Fruit fly (Drosophila melanogaster) whole organism, wandering third instar larva: ENCODE results near the gene CG13654.

Source experiments
- Abd-B ChIP-seq: fragments of >200 bp; optimal IDR thresholded peaks from 2 replicates; lab custom pipeline; 2017; ENCODE audit warnings: missing biosample characterization, missing genetic modification characterization
- CG32264 ChIP-seq: fragments of 200-800 bp; sonication (Bioruptor generic); optimal IDR thresholded peaks from 2 replicates; lab custom pipeline; 2016; ENCODE audit warnings: missing biosample characterization, missing genetic modification characterization
- CG9705 ChIP-seq: fragments of 200-800 bp; sonication (Bioruptor generic); optimal IDR thresholded peaks from 2 replicates; lab custom pipeline; 2018; ENCODE audit warnings: missing biosample characterization, mild to moderate bottlenecking, missing genetic modification characterization
- Dfd ChIP-seq: fragments of >200 bp; optimal IDR thresholded peaks from 2 replicates; lab custom pipeline; 2017; ENCODE audit warnings: missing biosample characterization, missing genetic modification characterization
- GATAd ChIP-seq: sonication (Bioruptor generic); optimal IDR thresholded peaks from 2 replicates; lab custom pipeline; 2016; ENCODE audit warnings: missing biosample characterization, missing genetic modification characterization
- HLH106 ChIP-seq: fragments of 200-800 bp; optimal IDR thresholded peaks from 3 replicates; lab custom pipeline; 2019; ENCODE audit warnings: missing biosample characterization, mild to moderate bottlenecking, missing genetic modification characterization, moderate library complexity
- Hnf4 ChIP-seq: fragments of 200-800 bp; sonication (Bioruptor generic); optimal IDR thresholded peaks from 2 replicates; lab custom pipeline; 2016; ENCODE audit warnings: missing biosample characterization, mild to moderate bottlenecking, missing genetic modification characterization
- Hr78 ChIP-seq: fragments of >200 bp; optimal IDR thresholded peaks from 2 replicates; lab custom pipeline; 2017; ENCODE audit warnings: missing biosample characterization, missing genetic modification characterization
- Hr83 ChIP-seq: fragments of 200-300 bp; sonication (Bioruptor generic); optimal IDR thresholded peaks from 2 replicates; lab custom pipeline; 2016; ENCODE audit warnings: missing biosample characterization, mild to moderate bottlenecking, missing genetic modification characterization, moderate library complexity; ENCODE audit not compliant: poor library complexity, severe bottlenecking
- Jra ChIP-seq: sonication (Bioruptor generic); optimal IDR thresholded peaks from 2 replicates; lab custom pipeline; 2016; ENCODE audit warnings: missing biosample characterization, missing genetic modification characterization
- Mio ChIP-seq: sonication (Bioruptor generic); optimal IDR thresholded peaks from 2 replicates; lab custom pipeline; 2016; ENCODE audit warnings: missing biosample characterization, missing genetic modification characterization
- Myc ChIP-seq: fragments of >200 bp; optimal IDR thresholded peaks from 2 replicates; lab custom pipeline; 2017
- N ChIP-seq: fragments of >200 bp; optimal IDR thresholded peaks from 2 replicates; lab custom pipeline; 2018; ENCODE audit warnings: missing biosample characterization, missing external identifiers, missing genetic modification characterization
- OdsH ChIP-seq: fragments of 200-800 bp; sonication (Bioruptor generic); optimal IDR thresholded peaks from 2 replicates; lab custom pipeline; 2016; ENCODE audit warnings: missing biosample characterization, mild to moderate bottlenecking, missing genetic modification characterization
- Rel ChIP-seq, 2 experiments: fragments of 200-800 bp; sonication (Bioruptor generic) in 1 of 2; optimal IDR thresholded peaks; 2 replicates in 1 of 2; 3 replicates in 1 of 2; lab custom pipeline; 2016 to 2019; ENCODE audit warnings: mild to moderate bottlenecking in 2 of 2, missing biosample characterization in 2 of 2, missing genetic modification characterization in 2 of 2, moderate library complexity in 1 of 2
- Sp1 ChIP-seq: fragments of 200-800 bp; sonication (Bioruptor generic); optimal IDR thresholded peaks from 3 replicates; lab custom pipeline; 2019; ENCODE audit warnings: missing biosample characterization, mild to moderate bottlenecking, missing genetic modification characterization, moderate library complexity
- Vsx2 ChIP-seq: fragments of 200-300, 225-300 bp; sonication (Bioruptor generic); optimal IDR thresholded peaks from 2 replicates; lab custom pipeline; 2018; ENCODE audit warnings: missing biosample characterization, missing genetic modification characterization; ENCODE audit not compliant: partially characterized antibody
- br ChIP-seq: fragments of 200-800 bp; sonication (Bioruptor generic); optimal IDR thresholded peaks from 2 replicates; lab custom pipeline; 2016; ENCODE audit warnings: missing biosample characterization, missing genetic modification characterization
- brk ChIP-seq: fragments of 200-800 bp; sonication (Bioruptor generic); optimal IDR thresholded peaks from 2 replicates; lab custom pipeline; 2016; ENCODE audit warnings: missing biosample characterization, mild to moderate bottlenecking, missing genetic modification characterization
- dl ChIP-seq, 2 experiments: fragments of 175-275, 200-275 bp in 1 of 2; fragments of 200-275 bp in 1 of 2; sonication (Bioruptor generic); optimal IDR thresholded peaks; lab custom pipeline; 2018; ENCODE audit warnings: mild to moderate bottlenecking in 2 of 2, missing biosample characterization in 2 of 2, missing genetic modification characterization in 2 of 2, moderate library complexity in 2 of 2; ENCODE audit not compliant: partially characterized antibody in 2 of 2, insufficient read depth in 1 of 2
- dmrt93B ChIP-seq: fragments of 200-800 bp; sonication (Bioruptor generic); optimal IDR thresholded peaks from 2 replicates; lab custom pipeline; 2018; ENCODE audit warnings: missing biosample characterization, mild to moderate bottlenecking, missing genetic modification characterization
- dsf ChIP-seq: sonication (Bioruptor generic); optimal IDR thresholded peaks from 2 replicates; lab custom pipeline; 2016; ENCODE audit warnings: missing biosample characterization, missing genetic modification characterization, borderline replicate concordance
- ey ChIP-seq: fragments of 200-800 bp; sonication (Bioruptor generic); optimal IDR thresholded peaks from 2 replicates; lab custom pipeline; 2016; ENCODE audit warnings: missing biosample characterization, missing genetic modification characterization
- foxo ChIP-seq, 2 experiments: fragments of 200-800 bp; sonication (Bioruptor generic); optimal IDR thresholded peaks; 2 replicates in 1 of 2; 3 replicates in 1 of 2; lab custom pipeline; 2016 to 2017; ENCODE audit warnings: missing biosample characterization in 2 of 2, missing genetic modification characterization in 2 of 2
- fru ChIP-seq: fragments of 200-800 bp; sonication (Bioruptor generic); optimal IDR thresholded peaks from 3 replicates; lab custom pipeline; 2016; ENCODE audit warnings: missing biosample characterization, mild to moderate bottlenecking, missing genetic modification characterization
- h ChIP-seq: fragments of 200-800 bp; sonication (Bioruptor generic); optimal IDR thresholded peaks from 3 replicates; lab custom pipeline; 2016; ENCODE audit warnings: missing biosample characterization, mild to moderate bottlenecking, missing genetic modification characterization
- jim ChIP-seq: fragments of 175-275, 200-325 bp; sonication (Bioruptor generic); optimal IDR thresholded peaks from 2 replicates; lab custom pipeline; 2016; ENCODE audit warnings: missing biosample characterization, mild to moderate bottlenecking, missing genetic modification characterization
- lola ChIP-seq: fragments of >200 bp; optimal IDR thresholded peaks from 2 replicates; lab custom pipeline; 2017; ENCODE audit warnings: missing biosample characterization, missing genetic modification characterization
- pan ChIP-seq: fragments of >200 bp; optimal IDR thresholded peaks from 2 replicates; lab custom pipeline; 2017
- psq ChIP-seq: fragments of 200-800 bp; sonication (Bioruptor generic); optimal IDR thresholded peaks from 3 replicates; lab custom pipeline; 2017; ENCODE audit warnings: missing biosample characterization, mild to moderate bottlenecking, missing genetic modification characterization, moderate library complexity
- rgr ChIP-seq: fragments of 200-800 bp; sonication (Bioruptor generic); optimal IDR thresholded peaks from 3 replicates; lab custom pipeline; 2016; ENCODE audit warnings: missing biosample characterization, mild to moderate bottlenecking, missing genetic modification characterization
- tai ChIP-seq: sonication (Bioruptor generic); optimal IDR thresholded peaks from 2 replicates; lab custom pipeline; 2016; ENCODE audit warnings: missing biosample characterization, missing genetic modification characterization
- usp ChIP-seq: fragments of >200 bp; optimal IDR thresholded peaks from 2 replicates; lab custom pipeline; 2017; ENCODE audit warnings: missing biosample characterization, missing genetic modification characterization
- woc ChIP-seq: sonication (Bioruptor generic); optimal IDR thresholded peaks from 2 replicates; lab custom pipeline; 2016; ENCODE audit warnings: missing biosample characterization, mild to moderate bottlenecking, missing genetic modification characterization

The CG13654 gene

dm6 chr3R:25172976-25173375, 26.6 kb upstream of the CG13654 start:
- no peak for TF ChIP-seq pan
- TF ChIP-seq dmrt93B (GFP tag; lab: Kevin White, UChicago): no peak
- TF ChIP-seq CG9705: no peak
- TF ChIP-seq usp (GFP tag; lab: Kevin White, UChicago): no peak
- no peak for TF ChIP-seq Vsx2 (GFP tag; lab: Kevin White, UChicago)
- no peak for TF ChIP-seq Hr78 (GFP tag; lab: Kevin White, UChicago)
- no peak for TF ChIP-seq brk (GFP tag; lab: Kevin White, UChicago)
- no peak for TF ChIP-seq dsf (GFP tag; lab: Kevin White, UChicago)
- TF ChIP-seq N (GFP tag; lab: Kevin White, UChicago): no peak
- TF ChIP-seq jim (GFP tag; lab: Kevin White, UChicago): no peak
- TF ChIP-seq ey (GFP tag; lab: Kevin White, UChicago): no peak
- no peak for TF ChIP-seq CG32264 (GFP tag; lab: Kevin White, UChicago)
- no peak for TF ChIP-seq h (GFP tag; lab: Kevin White, UChicago)
- no peak for TF ChIP-seq lola (GFP tag; lab: Kevin White, UChicago)
- no peak for TF ChIP-seq Hnf4

dm6 chr3R:25174244-25174643, 25.4 kb upstream of the CG13654 start:
- TF ChIP-seq Abd-B (no peak), rgr (GFP tag; lab: Kevin White, UChicago) (peak; percentile 57), woc (GFP tag; lab: Kevin White, UChicago) (peak; percentile 87), lola (GFP tag; lab: Kevin White, UChicago) (no peak), ey (GFP tag; lab: Kevin White, UChicago) (peak; percentile 78), Vsx2 (GFP tag; lab: Kevin White, UChicago) (no peak), fru (GFP tag; lab: Kevin White, UChicago) (peak; percentile 80), h (GFP tag; lab: Kevin White, UChicago) (peak; percentile 59), tai (GFP tag; lab: Kevin White, UChicago) (no peak), br (GFP tag; lab: Kevin White, UChicago) (peak; percentile 70), Hr78 (GFP tag; lab: Kevin White, UChicago) (no peak), OdsH (peak; percentile 64), Jra (peak; percentile 18), GATAd (GFP tag; lab: Kevin White, UChicago) (no peak), dl (GFP tag; optimal IDR thresholded peaks at IDR 0.05; lab: Kevin White, UChicago; ENCODE audit: insufficient read depth in 1 of 2, partially characterized antibody in 2 of 2) (no peak), brk (GFP tag; lab: Kevin White, UChicago) (peak; percentile 47), Hnf4 (peak; percentile 56), pan (peak; percentile 46), HLH106 (tag; lab: Kevin White, UChicago) (peak; percentile 78), Hr83 (no peak), CG32264 (GFP tag; lab: Kevin White, UChicago) (no peak), usp (GFP tag; lab: Kevin White, UChicago) (no peak), Rel (GFP tag; optimal IDR thresholded peaks at IDR 0.05; lab: Kevin White, UChicago) (no peak), Rel (tag; optimal IDR thresholded peaks at IDR 0.05; lab: Kevin White, UChicago) (peak; percentile 2), psq (GFP tag; lab: Kevin White, UChicago) (peak; percentile 67), foxo (GFP tag; optimal IDR thresholded peaks at IDR 0.05; lab: Kevin White, UChicago) (peak in 1 of 2 experiments; percentile 79), CG9705 (peak; percentile 39), Mio (GFP tag; lab: Kevin White, UChicago) (no peak), dmrt93B (GFP tag; lab: Kevin White, UChicago) (peak; percentile 64), jim (GFP tag; lab: Kevin White, UChicago) (no peak), dsf (GFP tag; lab: Kevin White, UChicago) (no peak), Sp1 (GFP tag; lab: Kevin White, UChicago) (peak; percentile 70), Myc (no peak), Dfd (GFP tag; lab: Kevin White, UChicago) (no peak)

- no peak for TF ChIP-seq dl (GFP tag; optimal IDR thresholded peaks at IDR 0.05; lab: Kevin White, UChicago; ENCODE audit: insufficient read depth in 1 of 2, partially characterized antibody in 2 of 2)
- TF ChIP-seq foxo (GFP tag; optimal IDR thresholded peaks at IDR 0.05; lab: Kevin White, UChicago): peak in 1 of 2 experiments; percentile 11
These were observed 23.1 kb upstream of the CG13654 start for dm6 chr3R:25176517-25176916.
